Fruit fly (Drosophila melanogaster): Measurements from ENCODE around the gene cwo.
A peak's percentile ranks its signal among the peaks of the same experiment; 100 is the strongest.

The cwo gene

dm6 chr3R:10411752-10412549, 23.9 kb downstream of the cwo start (continued):
- TF ChIP-seq spab (GFP tag; optimal IDR thresholded peaks at IDR 0.05) (no peak), CG6792 (GFP tag; optimal IDR thresholded peaks at IDR 0.05) (no peak), CG11902 (GFP tag; optimal IDR thresholded peaks at IDR 0.05) (no peak), Hr39 (GFP tag; optimal IDR thresholded peaks at IDR 0.05) (no peak), Hr38 (GFP tag; optimal IDR thresholded peaks at IDR 0.05) (no peak), CG8632 (GFP tag; optimal IDR thresholded peaks at IDR 0.05) (no peak), CG6854 (GFP tag; optimal IDR thresholded peaks at IDR 0.05) (peak; percentile 27), Sox14 (GFP tag; optimal IDR thresholded peaks at IDR 0.05) (no peak), Ets21C (GFP tag; optimal IDR thresholded peaks at IDR 0.05) (no peak), CG15336 (GFP tag; IDR thresholded peaks at IDR 0.05) (no peak; the same call in 1 of the 2 replicates), CG1621 (tag; optimal IDR thresholded peaks at IDR 0.05) (no peak), CG3919 (GFP tag; optimal IDR thresholded peaks at IDR 0.05) (no peak), vri (GFP tag; optimal IDR thresholded peaks at IDR 0.05) (peak; percentile 46), fkh (GFP tag; optimal IDR thresholded peaks at IDR 0.05) (no peak), CG6163 (GFP tag; IDR thresholded peaks at IDR 0.05) (peak; percentile 66; the same call in 2 of the 3 replicates)

- TF ChIP-seq CG6163 (GFP tag; IDR thresholded peaks at IDR 0.05) (no peak), CG3919 (GFP tag; optimal IDR thresholded peaks at IDR 0.05) (no peak), Eip78C (GFP tag) (peak; percentile 66), esn (GFP tag; optimal IDR thresholded peaks at IDR 0.05) (peak; percentile 20), Hr4 (GFP tag; optimal IDR thresholded peaks at IDR 0.05) (peak; percentile 24), dac (GFP tag; optimal IDR thresholded peaks at IDR 0.05) (no peak), vri (GFP tag; optimal IDR thresholded peaks at IDR 0.05) (no peak), CG1621 (tag; optimal IDR thresholded peaks at IDR 0.05) (peak; percentile 28), CG11762 (GFP tag; optimal IDR thresholded peaks at IDR 0.05; ENCODE audit: insufficient read depth) (no peak), Ets21C (GFP tag; optimal IDR thresholded peaks at IDR 0.05) (no peak), CG34406 (GFP tag; optimal IDR thresholded peaks at IDR 0.05) (no peak), Smox (GFP tag; optimal IDR thresholded peaks at IDR 0.05) (no peak), Ets96B (tag; optimal IDR thresholded peaks at IDR 0.05) (no peak), fd85E (GFP tag; optimal IDR thresholded peaks at IDR 0.05) (no peak), salr (GFP tag; optimal IDR thresholded peaks at IDR 0.05) (no peak), Lpt (GFP tag; optimal IDR thresholded peaks at IDR 0.05) (no peak), CG11294 (GFP tag; IDR thresholded peaks at IDR 0.05) (no peak), CG8632 (GFP tag; optimal IDR thresholded peaks at IDR 0.05) (no peak), CG10669 (GFP tag; optimal IDR thresholded peaks at IDR 0.05) (no peak), net (GFP tag; optimal IDR thresholded peaks at IDR 0.05) (no peak), acj6 (GFP tag; optimal IDR thresholded peaks at IDR 0.05) (no peak), Sox14 (GFP tag; optimal IDR thresholded peaks at IDR 0.05) (no peak), Hr38 (GFP tag; optimal IDR thresholded peaks at IDR 0.05) (no peak), CG16779 (tag; optimal IDR thresholded peaks at IDR 0.05) (peak; percentile 21), CG8119 (GFP tag; IDR thresholded peaks at IDR 0.05) (peak; percentile 23; the same call in 1 of the 3 replicates), CG8319 (GFP tag; optimal IDR thresholded peaks at IDR 0.05) (no peak), CG9139 (GFP tag; optimal IDR thresholded peaks at IDR 0.05) (peak; percentile 31), CG32006 (GFP tag; optimal IDR thresholded peaks at IDR 0.05) (no peak), CG31627 (GFP tag; optimal IDR thresholded peaks at IDR 0.05) (no peak), topi (GFP tag; optimal IDR thresholded peaks at IDR 0.05) (no peak), Hr39 (GFP tag; optimal IDR thresholded peaks at IDR 0.05) (no peak), dsx (GFP tag; optimal IDR thresholded peaks at IDR 0.05; ENCODE audit: poor library complexity, severe bottlenecking) (no peak), Sox102F (GFP tag; optimal IDR thresholded peaks at IDR 0.05) (no peak), Blimp-1 (GFP tag; optimal IDR thresholded peaks at IDR 0.05) (no peak), fd59A (GFP tag; optimal IDR thresholded peaks at IDR 0.05) (no peak), Sox15 (GFP tag; optimal IDR thresholded peaks at IDR 0.05) (no peak), CG3032 (tag; optimal IDR thresholded peaks at IDR 0.05) (peak; percentile 3), CG6808 (GFP tag; optimal IDR thresholded peaks at IDR 0.05) (no peak), Eip93F (GFP tag; optimal IDR thresholded peaks at IDR 0.05) (no peak)
These were observed 24.7 kb downstream of the cwo start, which contains the start of the genes Irp-1B and Rrp46 for dm6 chr3R:10412550-10413459. TSS of gene Irp-1B (minus strand) at chr3R:10412869. TSS of gene Rrp46 (plus strand) at chr3R:10413301.

Measured in whole organism, prepupa.